Worm (Caenorhabditis elegans) whole organism, L3 larva: Measurements from ENCODE around the gene F16F9.4.

Source experiments
- daf-12 ChIP-seq: fragments of 150-350 bp; optimal IDR thresholded peaks from 2 replicates; lab custom pipeline; 2014; ENCODE audit warnings: missing biosample characterization, missing genetic modification reagents, missing genetic modification characterization
- fos-1 ChIP-seq: fragments of 150-350 bp; optimal IDR thresholded peaks from 2 replicates; lab custom pipeline; 2014; ENCODE audit warnings: missing biosample characterization, missing genetic modification characterization
- lin-15B ChIP-seq: fragments of 150-350 bp; optimal IDR thresholded peaks from 2 replicates; lab custom pipeline; 2014; ENCODE audit warnings: missing biosample characterization, missing genetic modification characterization
- nfya-1 ChIP-seq: sonication (generic microtip); optimal IDR thresholded peaks from 2 replicates; lab custom pipeline; 2017; ENCODE audit warnings: missing genetic modification characterization, mild to moderate bottlenecking, missing compliant biosample characterization, antibody characterized with exemption, moderate library complexity; ENCODE audit not compliant: insufficient read depth
- nhr-67 ChIP-seq: fragments of 150-350 bp; optimal IDR thresholded peaks from 2 replicates; lab custom pipeline; 2014; ENCODE audit warnings: missing biosample characterization, missing genetic modification characterization
- skn-1 ChIP-seq: fragments of 150-350 bp; optimal IDR thresholded peaks from 2 replicates; lab custom pipeline; 2014; ENCODE audit warnings: missing biosample characterization, missing genetic modification characterization
- tbx-2 ChIP-seq: sonication (generic microtip); optimal IDR thresholded peaks from 2 replicates; lab custom pipeline; 2016; ENCODE audit warnings: mild to moderate bottlenecking, missing genetic modification characterization, missing compliant biosample characterization
- unc-62 ChIP-seq: fragments of 150-350 bp; sonication (generic microtip); optimal IDR thresholded peaks from 4 replicates; lab custom pipeline; 2014; ENCODE audit warnings: missing biosample characterization, missing genetic modification reagents, missing genetic modification characterization
- zag-1 ChIP-seq: fragments of 150-350 bp; optimal IDR thresholded peaks from 2 replicates; lab custom pipeline; 2014; ENCODE audit warnings: missing biosample characterization, missing genetic modification characterization

DNA sequence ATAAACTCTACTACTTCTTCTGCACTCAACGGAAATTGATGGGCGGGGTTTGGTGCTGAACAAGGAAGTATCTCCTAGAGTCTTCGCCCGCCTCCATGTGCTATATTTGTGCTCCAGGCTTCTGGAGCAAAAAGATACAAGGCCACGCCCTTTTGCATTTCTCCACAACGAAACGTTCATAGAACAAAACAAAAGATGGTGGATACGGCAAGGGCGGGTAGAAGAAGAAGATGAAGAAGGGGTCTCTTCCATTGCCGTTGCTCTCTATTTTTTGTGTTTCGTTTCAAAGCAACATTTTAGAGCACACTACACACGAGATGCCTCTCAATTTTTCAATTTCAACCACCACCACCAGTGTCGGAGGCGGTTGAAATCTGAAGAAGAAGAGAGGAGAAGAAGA is 13.1 kb upstream of the F16F9.4 start:
- TF ChIP-seq fos-1 (tag; lab: Kevin White, UChicago) (no peak), zag-1 (tag; lab: Kevin White, UChicago) (no peak), lin-15B (no peak), skn-1 (tag; lab: Kevin White, UChicago) (no peak), daf-12 (tag; lab: Kevin White, UChicago) (no peak), unc-62 (GFP tag; lab: Kevin White, UChicago) (peak; percentile 1), tbx-2 (tag; lab: Kevin White, UChicago) (no peak), nfya-1 (tag; lab: Kevin White, UChicago) (no peak), nhr-67 (tag; lab: Kevin White, UChicago) (no peak)
